Fruit fly (Drosophila melanogaster) whole organism, embryonic: ENCODE results near the gene Rsbp15.

Experiments used
- Awh ChIP-seq: fragments of 200-800 bp; sonication (Bioruptor generic); IDR thresholded peaks from 2 replicates; pipeline ENCODE4, ENCODE4 v1.3.6; 2022; ENCODE audit warnings: missing biosample characterization, missing genetic modification characterization
- Bgb ChIP-seq: fragments of 200-800 bp; sonication (Bioruptor generic); IDR thresholded peaks from 2 replicates; pipeline ENCODE4 v1.3.6; 2022; ENCODE audit warnings: missing biosample characterization, missing genetic modification characterization; ENCODE audit not compliant: partially characterized antibody
- CG11723 ChIP-seq: fragments of 200-800 bp; sonication (Bioruptor generic); optimal IDR thresholded peaks from 2 replicates; lab custom pipeline; 2017; ENCODE audit warnings: missing biosample characterization, mild to moderate bottlenecking, missing genetic modification characterization
- CG12299 ChIP-seq: fragments of 200-800 bp; sonication (Bioruptor generic); optimal IDR thresholded peaks from 2 replicates; lab custom pipeline; 2018; ENCODE audit warnings: missing biosample characterization, mild to moderate bottlenecking, missing genetic modification characterization
- CG12391 ChIP-seq: fragments of 200-800 bp; sonication (Bioruptor generic); optimal IDR thresholded peaks from 3 replicates; lab custom pipeline; 2018; ENCODE audit warnings: missing biosample characterization, mild to moderate bottlenecking, missing genetic modification characterization, moderate library complexity
- CG12769 ChIP-seq: fragments of 200-800 bp; sonication (Bioruptor generic); optimal IDR thresholded peaks from 2 replicates; lab custom pipeline; 2019; ENCODE audit warnings: missing biosample characterization, mild to moderate bottlenecking, missing genetic modification characterization, moderate library complexity
- CG13775 ChIP-seq: fragments of 200-800 bp; sonication (Bioruptor generic); optimal IDR thresholded peaks from 3 replicates; lab custom pipeline; 2017; ENCODE audit warnings: missing biosample characterization, mild to moderate bottlenecking, missing genetic modification characterization
- CG17385 ChIP-seq: fragments of 200-800 bp; sonication (Bioruptor generic); optimal IDR thresholded peaks from 3 replicates; lab custom pipeline; 2018; ENCODE audit warnings: missing biosample characterization, mild to moderate bottlenecking, missing genetic modification characterization
- CG2199 ChIP-seq: fragments of 200-800 bp; sonication (Bioruptor generic); IDR thresholded peaks from 3 replicates; pipeline ENCODE4 v1.3.6; 2022; ENCODE audit warnings: missing biosample characterization, missing genetic modification characterization
- CG32772 ChIP-seq: fragments of 200-800 bp; sonication (Bioruptor generic); IDR thresholded peaks from 2 replicates; pipeline ENCODE4 v1.3.6; 2022; ENCODE audit warnings: missing biosample characterization, missing genetic modification characterization
- CG34376 ChIP-seq: fragments of 200-800 bp; sonication (Bioruptor generic); optimal IDR thresholded peaks from 2 replicates; lab custom pipeline; 2018; ENCODE audit warnings: missing biosample characterization, mild to moderate bottlenecking, missing genetic modification characterization
- CG4282 ChIP-seq: fragments of 200-800 bp; sonication (Bioruptor generic); optimal IDR thresholded peaks from 2 replicates; lab custom pipeline; 2016; ENCODE audit warnings: missing biosample characterization, missing genetic modification characterization
- CG4424 ChIP-seq: fragments of 200-800 bp; sonication (Bioruptor generic); optimal IDR thresholded peaks from 3 replicates; lab custom pipeline; 2016; ENCODE audit warnings: missing biosample characterization, missing genetic modification characterization
- CG6765 ChIP-seq: fragments of 200-800 bp; sonication (Bioruptor generic); optimal IDR thresholded peaks from 3 replicates; lab custom pipeline; 2017; ENCODE audit warnings: missing biosample characterization, mild to moderate bottlenecking, missing genetic modification characterization
- Dp ChIP-seq: fragments of 200-800 bp; sonication (Bioruptor generic); optimal IDR thresholded peaks from 2 replicates; lab custom pipeline; 2018; ENCODE audit warnings: missing biosample characterization, mild to moderate bottlenecking, missing genetic modification characterization, moderate library complexity
- Ets65A ChIP-seq: fragments of 200-800 bp; sonication (Bioruptor generic); peaks from one replicate; lab custom pipeline; 2016; ENCODE audit warnings: missing biosample characterization, missing genetic modification characterization
- Rfx ChIP-seq: fragments of 200-800 bp; sonication (Bioruptor generic); IDR thresholded peaks from 2 replicates; pipeline ENCODE4 v1.3.6; 2022; ENCODE audit warnings: missing biosample characterization, missing genetic modification characterization
- Scr ChIP-seq: fragments of 200-800 bp; sonication (Bioruptor generic); IDR thresholded peaks from 2 replicates; pipeline ENCODE4 v1.3.6; 2022; ENCODE audit warnings: missing biosample characterization, missing genetic modification characterization; ENCODE audit not compliant: partially characterized antibody
- eve ChIP-seq, 2 experiments: fragments of >200 bp; optimal IDR thresholded peaks; 2 replicates each; lab custom pipeline; 2017; ENCODE audit warnings: missing biosample characterization in 2 of 2, missing genetic modification characterization in 2 of 2
- fru ChIP-seq: fragments of >200 bp; optimal IDR thresholded peaks from 2 replicates; lab custom pipeline; 2017
- grn ChIP-seq: fragments of 200-800 bp; sonication (Bioruptor generic); optimal IDR thresholded peaks from 3 replicates; lab custom pipeline; 2017; ENCODE audit warnings: missing biosample characterization, missing genetic modification characterization
- hbn ChIP-seq: fragments of 200-800 bp; sonication (Bioruptor generic); IDR thresholded peaks from 2 replicates; pipeline ENCODE4 v1.3.6; 2022; ENCODE audit warnings: missing biosample characterization, missing genetic modification characterization; ENCODE audit not compliant: partially characterized antibody
- onecut ChIP-seq: fragments of 200-800 bp; sonication (Bioruptor generic); IDR thresholded peaks from 2 replicates; pipeline ENCODE4 v1.3.6; 2022; ENCODE audit warnings: missing biosample characterization, missing genetic modification characterization
- sd ChIP-seq: fragments of 200-800 bp; sonication (Bioruptor generic); optimal IDR thresholded peaks from 3 replicates; lab custom pipeline; 2018; ENCODE audit warnings: missing biosample characterization, mild to moderate bottlenecking, missing genetic modification characterization, moderate library complexity
- ttk ChIP-seq: fragments of 200-800 bp; sonication (Bioruptor generic); IDR thresholded peaks from 2 replicates; pipeline ENCODE4 v2.1.2; 2022; ENCODE audit warnings: missing biosample characterization, missing genetic modification characterization
- twi ChIP-seq: fragments of 200-800 bp; optimal IDR thresholded peaks from 2 replicates; lab custom pipeline; 2019; ENCODE audit warnings: missing biosample characterization, mild to moderate bottlenecking, missing genetic modification characterization, moderate library complexity
- zen ChIP-seq: fragments of 200-800 bp; sonication (Bioruptor generic); optimal IDR thresholded peaks from 3 replicates; lab custom pipeline; 2018; ENCODE audit warnings: missing biosample characterization, mild to moderate bottlenecking, missing genetic modification characterization, moderate library complexity
- zfh2 ChIP-seq: fragments of 200-800 bp; sonication (Bioruptor generic); optimal IDR thresholded peaks from 2 replicates; lab custom pipeline; 2016; ENCODE audit warnings: missing biosample characterization, missing genetic modification characterization

Gene Rsbp15

DNA sequence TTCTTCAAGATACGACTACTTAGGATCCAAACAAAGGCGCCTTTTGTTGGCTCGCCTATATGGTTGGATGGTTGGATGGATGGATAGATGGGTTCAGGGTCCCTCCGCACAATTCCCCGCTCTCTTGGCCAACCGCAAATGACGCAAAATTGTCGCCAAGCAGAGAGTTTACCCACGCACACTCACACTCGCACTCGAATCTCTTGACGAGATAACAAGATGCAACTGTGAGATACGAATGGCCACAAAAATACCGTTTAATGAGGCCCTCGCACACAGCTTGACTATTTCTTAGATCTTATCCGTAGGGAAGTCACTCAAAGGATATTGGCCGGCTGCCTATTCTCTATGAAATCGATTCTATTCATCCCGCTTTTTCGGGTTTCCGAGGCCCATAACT lies 37.6 kb downstream of the Rsbp15 start:
- TF ChIP-seq onecut = no peak
- TF ChIP-seq zen (tag; lab: Kevin White, UChicago) = peak; percentile 18
- TF ChIP-seq grn (GFP tag; lab: Kevin White, UChicago) = peak; percentile 63
- TF ChIP-seq CG2199 (GFP tag; lab: Robert Waterston, UW) = 0 out of 3 replicates have a peak, but pooled peaks have one; percentile 72
- TF ChIP-seq Rfx (GFP tag; lab: Robert Waterston, UW) = no peak

DNA sequence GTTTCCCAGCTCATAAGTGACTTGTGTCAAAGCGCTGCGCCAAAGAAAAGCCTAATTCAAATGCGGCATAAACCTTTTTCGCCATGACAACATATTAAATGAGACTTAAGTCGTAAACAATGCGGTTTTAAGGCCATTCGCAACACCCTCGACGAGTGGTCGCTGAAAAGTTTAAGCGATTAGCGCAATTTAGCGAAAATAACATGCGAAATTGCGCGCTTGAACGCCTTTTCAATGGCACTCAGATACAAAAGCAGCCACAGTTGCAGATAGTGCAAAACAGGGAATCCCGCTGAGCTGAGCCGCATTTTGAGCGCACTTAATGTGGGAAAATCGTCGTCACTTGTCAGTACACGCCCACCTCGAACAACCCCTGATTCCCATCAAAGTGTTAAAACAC lies 38.5 kb downstream of the Rsbp15 start, which contains the start of gene CG44038:
CG44038 (plus strand) TSS at position 301 of the 400 bp plus-strand sequence.
- TF ChIP-seq Ets65A (GFP tag; lab: Kevin White, UChicago) (peak; percentile 89), Awh (GFP tag; lab: Robert Waterston, UW) (no peak)

DNA sequence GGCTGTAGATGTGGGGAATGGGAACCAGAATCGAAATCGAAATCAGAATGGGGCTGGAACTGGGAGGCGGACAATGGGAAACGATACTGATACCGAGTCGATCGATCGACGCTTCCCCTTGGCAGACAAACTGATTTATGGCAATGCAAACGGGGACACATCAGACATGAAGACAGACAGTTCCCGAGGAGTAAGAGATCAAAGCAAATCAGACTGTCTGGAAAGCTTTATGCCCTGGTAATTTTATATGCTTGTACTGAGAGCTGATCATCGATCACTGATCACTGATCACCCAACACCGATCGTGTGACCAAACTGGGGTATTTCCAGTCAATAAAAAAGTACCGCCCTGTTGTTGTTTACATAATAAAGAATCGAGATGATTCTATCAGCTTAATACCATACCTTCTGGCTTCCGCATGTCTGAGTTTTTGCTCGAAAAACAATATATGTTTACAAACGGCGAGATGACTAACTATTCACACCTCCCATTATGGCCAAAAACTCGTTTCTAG lies 47.8 kb downstream of the Rsbp15 start:
- TF ChIP-seq CG34376 (GFP tag; lab: Kevin White, UChicago) (peak; percentile 42), twi (tag; lab: Kevin White, UChicago) (peak; percentile 12), CG12391 (tag; lab: Kevin White, UChicago) (no peak)

DNA sequence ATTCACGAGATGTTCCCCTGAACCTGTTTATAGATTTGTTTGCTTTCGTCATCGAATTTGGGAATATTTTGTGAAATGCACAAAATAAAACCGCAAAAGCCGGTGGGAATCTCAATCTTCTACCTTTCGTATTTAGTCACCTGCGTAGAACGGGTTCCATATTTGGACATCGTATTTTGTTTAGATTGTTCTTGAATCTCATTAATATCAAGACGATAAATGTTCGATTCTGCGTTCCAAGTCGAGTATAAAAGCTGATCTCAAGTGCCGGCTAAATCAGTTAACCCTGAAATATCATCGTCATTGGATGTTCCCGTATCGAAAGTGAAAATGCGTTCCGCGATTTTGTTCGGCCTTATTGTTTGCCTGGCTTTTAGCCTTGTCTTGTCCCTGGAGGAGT lies 48.4 kb downstream of the Rsbp15 start, which contains the start of gene CG17738:
CG17738 (plus strand) TSS at position 301 of the 400 bp plus-strand sequence.
- no peak for TF ChIP-seq ttk (GFP tag; lab: Robert Waterston, UW)
- TF ChIP-seq CG11723 = no peak
- no peak for TF ChIP-seq hbn (GFP tag; lab: Robert Waterston, UW)
- no peak for TF ChIP-seq CG4282 (GFP tag; lab: Kevin White, UChicago)
- no peak for TF ChIP-seq Scr (GFP tag; lab: Robert Waterston, UW)
- peak; percentile 13 for TF ChIP-seq CG12769 (tag; lab: Kevin White, UChicago)
- no peak for TF ChIP-seq CG12299 (tag; lab: Kevin White, UChicago)
- TF ChIP-seq eve (GFP tag; optimal IDR thresholded peaks at IDR 0.05; lab: Kevin White, UChicago) = peak in 1 of 2 experiments; percentile 3

DNA sequence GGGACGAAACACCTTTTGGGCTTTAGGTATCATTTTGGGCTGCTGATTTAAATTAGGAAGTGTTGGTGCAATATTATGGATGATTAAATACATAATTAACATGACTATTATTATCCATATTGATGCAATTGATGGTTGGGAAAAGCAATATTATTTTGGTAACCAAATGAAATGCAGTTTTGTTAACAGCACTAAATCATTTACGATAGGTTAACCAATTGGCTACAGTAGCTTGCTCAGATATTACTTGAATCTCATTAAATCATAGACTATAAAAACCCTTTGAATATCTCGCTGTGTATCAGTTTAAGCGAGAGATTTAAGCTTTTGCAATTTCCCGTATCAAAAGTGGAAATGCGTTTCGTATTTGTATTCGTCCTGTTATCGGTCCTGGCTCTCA lies 50.6 kb downstream of the Rsbp15 start, which contains the start of gene Sfp87B:
Sfp87B (plus strand) TSS at position 301 of the 400 bp plus-strand sequence.
- TF ChIP-seq CG13775 (GFP tag; lab: Kevin White, UChicago) (no peak), fru (lab: Kevin White, UChicago) (no peak), Dp (no peak), CG32772 (GFP tag; lab: Robert Waterston, UW) (no peak), CG4424 (GFP tag; lab: Kevin White, UChicago) (no peak), CG17385 (GFP tag; lab: Kevin White, UChicago) (no peak), zfh2 (GFP tag; lab: Kevin White, UChicago) (no peak), CG6765 (GFP tag; lab: Kevin White, UChicago) (no peak), Bgb (GFP tag; lab: Robert Waterston, UW) (no peak), sd (tag; lab: Kevin White, UChicago) (no peak)
